Worm (Caenorhabditis elegans) whole organism, L1 larva: Measurements from ENCODE around the gene B0507.9.

Experiments
- aha-1 ChIP-seq: fragments of 150-350 bp; optimal IDR thresholded peaks from 2 replicates; lab custom pipeline; 2014; ENCODE audit warnings: missing biosample characterization, missing genetic modification characterization
- dpl-1 ChIP-seq, 3 experiments: fragments of 150-350 bp in 2 of 3; sonication (generic microtip) in 1 of 3; optimal IDR thresholded peaks; 2 replicates each; lab custom pipeline; 2014 to 2017; ENCODE audit warnings: missing biosample characterization in 3 of 3, missing genetic modification characterization in 3 of 3, missing genetic modification reagents in 3 of 3
- egl-27 ChIP-seq, 2 experiments: fragments of 150-350 bp in 1 of 2; sonication (generic microtip); optimal IDR thresholded peaks; 3 replicates each; lab custom pipeline; 2017 to 2018; ENCODE audit warnings: missing biosample characterization in 2 of 2, missing genetic modification characterization in 2 of 2, missing genetic modification reagents in 2 of 2
- nhr-28 ChIP-seq: fragments of 150-350 bp; optimal IDR thresholded peaks from 2 replicates; lab custom pipeline; 2014; ENCODE audit warnings: missing biosample characterization, missing genetic modification characterization
- pqm-1 ChIP-seq: sonication (generic microtip); optimal IDR thresholded peaks from 3 replicates; lab custom pipeline; 2017; ENCODE audit warnings: missing biosample characterization, missing genetic modification characterization
- skn-1 ChIP-seq: fragments of 150-350 bp; optimal IDR thresholded peaks from 2 replicates; lab custom pipeline; 2014; ENCODE audit warnings: missing biosample characterization, missing genetic modification characterization
- snpc-4 ChIP-seq: fragments of 150-350 bp; optimal IDR thresholded peaks from 2 replicates; lab custom pipeline; 2014; ENCODE audit warnings: missing biosample characterization, missing genetic modification characterization
- unc-30 ChIP-seq: sonication (generic microtip); optimal IDR thresholded peaks from 2 replicates; lab custom pipeline; 2017; ENCODE audit warnings: missing biosample characterization, missing genetic modification characterization
- unc-62 ChIP-seq: fragments of 150-350 bp; optimal IDR thresholded peaks from 2 replicates; lab custom pipeline; 2014; ENCODE audit warnings: missing biosample characterization, missing genetic modification reagents, missing genetic modification characterization
- unc-86 ChIP-seq: sonication (generic microtip); optimal IDR thresholded peaks from 2 replicates; lab custom pipeline; 2016; ENCODE audit warnings: missing genetic modification characterization, missing compliant biosample characterization
- zag-1 ChIP-seq: fragments of 150-350 bp; optimal IDR thresholded peaks from 2 replicates; lab custom pipeline; 2014; ENCODE audit warnings: missing biosample characterization, missing genetic modification characterization

DNA sequence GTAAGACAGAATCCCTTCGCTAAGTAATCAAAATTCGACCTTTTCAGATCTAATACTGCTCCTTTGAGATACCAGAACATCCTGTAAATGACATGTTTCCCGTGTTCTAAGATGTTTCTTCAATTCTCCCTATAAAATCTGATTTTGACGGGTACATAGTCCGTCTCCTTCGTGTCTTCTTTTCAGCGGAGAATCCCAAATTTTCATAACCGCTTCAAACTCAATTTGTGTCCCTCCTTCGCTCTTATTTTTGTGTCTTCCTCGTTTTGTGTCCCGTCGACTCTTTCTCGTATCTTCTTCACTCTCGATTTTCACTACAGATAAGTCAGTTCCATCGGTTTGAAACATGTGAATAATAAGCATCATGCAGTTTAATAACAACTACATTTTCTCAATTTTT is 49.7 kb downstream of the B0507.9 start, which contains the start of gene glr-5:
- TF ChIP-seq unc-30, result no peak
- no peak for TF ChIP-seq pqm-1 (tag; lab: Kevin White, UChicago)
- TF ChIP-seq unc-62, result no peak
- TF ChIP-seq nhr-28, result no peak
- TF ChIP-seq aha-1 (tag; lab: Kevin White, UChicago), result no peak
- no peak for TF ChIP-seq dpl-1 (GFP tag; optimal IDR thresholded peaks at IDR 0.05; lab: Kevin White, UChicago)
- TF ChIP-seq unc-86 (tag; lab: Kevin White, UChicago), result no peak
- TF ChIP-seq zag-1 (tag; lab: Kevin White, UChicago), result no peak
- no peak for TF ChIP-seq egl-27 (tag; optimal IDR thresholded peaks at IDR 0.05; lab: Kevin White, UChicago)
- TF ChIP-seq skn-1 (tag; lab: Kevin White, UChicago), result no peak
- TF ChIP-seq snpc-4, result no peak
